Fruit fly (Drosophila melanogaster) whole organism, wandering third instar larva: Measurements from ENCODE around the gene obst-B.

Source experiments
- Dif ChIP-seq: fragments of 200-275, 200-300 bp; sonication (Bioruptor generic); optimal IDR thresholded peaks from 2 replicates; lab custom pipeline; 2018; ENCODE audit warnings: missing biosample characterization, missing genetic modification characterization; ENCODE audit not compliant: partially characterized antibody
- Hnf4 ChIP-seq: fragments of 200-800 bp; sonication (Bioruptor generic); optimal IDR thresholded peaks from 2 replicates; lab custom pipeline; 2016; ENCODE audit warnings: missing biosample characterization, mild to moderate bottlenecking, missing genetic modification characterization
- Hr83 ChIP-seq: fragments of 200-300 bp; sonication (Bioruptor generic); optimal IDR thresholded peaks from 2 replicates; lab custom pipeline; 2016; ENCODE audit warnings: missing biosample characterization, mild to moderate bottlenecking, missing genetic modification characterization, moderate library complexity; ENCODE audit not compliant: poor library complexity, severe bottlenecking
- OdsH ChIP-seq: fragments of 200-800 bp; sonication (Bioruptor generic); optimal IDR thresholded peaks from 2 replicates; lab custom pipeline; 2016; ENCODE audit warnings: missing biosample characterization, mild to moderate bottlenecking, missing genetic modification characterization
- dsf ChIP-seq: sonication (Bioruptor generic); optimal IDR thresholded peaks from 2 replicates; lab custom pipeline; 2016; ENCODE audit warnings: missing biosample characterization, missing genetic modification characterization, borderline replicate concordance
- ey ChIP-seq: fragments of 200-800 bp; sonication (Bioruptor generic); optimal IDR thresholded peaks from 2 replicates; lab custom pipeline; 2016; ENCODE audit warnings: missing biosample characterization, missing genetic modification characterization
- h ChIP-seq: fragments of 200-800 bp; sonication (Bioruptor generic); optimal IDR thresholded peaks from 3 replicates; lab custom pipeline; 2016; ENCODE audit warnings: missing biosample characterization, mild to moderate bottlenecking, missing genetic modification characterization
- lola ChIP-seq: fragments of >200 bp; optimal IDR thresholded peaks from 2 replicates; lab custom pipeline; 2017; ENCODE audit warnings: missing biosample characterization, missing genetic modification characterization
- psq ChIP-seq: fragments of 200-800 bp; sonication (Bioruptor generic); optimal IDR thresholded peaks from 3 replicates; lab custom pipeline; 2017; ENCODE audit warnings: missing biosample characterization, mild to moderate bottlenecking, missing genetic modification characterization, moderate library complexity
- tai ChIP-seq: sonication (Bioruptor generic); optimal IDR thresholded peaks from 2 replicates; lab custom pipeline; 2016; ENCODE audit warnings: missing biosample characterization, missing genetic modification characterization

dm6 chr2L:10060516-10060915 lies 28.0 kb downstream of the obst-B start, which contains the start of gene Spn31A:
- no peak for TF ChIP-seq h (GFP tag; lab: Kevin White, UChicago)
- no peak for TF ChIP-seq Hnf4 (GFP tag; lab: Kevin White, UChicago)
- TF ChIP-seq dsf, result no peak
- no peak for TF ChIP-seq OdsH (GFP tag; lab: Kevin White, UChicago)
- TF ChIP-seq psq (GFP tag; lab: Kevin White, UChicago), result no peak
- TF ChIP-seq Hr83 (GFP tag; lab: Kevin White, UChicago), result no peak
- no peak for TF ChIP-seq Dif (GFP tag; lab: Kevin White, UChicago)
- no peak for TF ChIP-seq lola (GFP tag; lab: Kevin White, UChicago)
- TF ChIP-seq tai (GFP tag; lab: Kevin White, UChicago), result no peak
- TF ChIP-seq ey (GFP tag; lab: Kevin White, UChicago), result no peak
